Fruit fly (Drosophila melanogaster) whole organism, prepupa: ENCODE data around the gene NimC2.

Experiments
- CG10669 ChIP-seq: fragments of 200-800 bp; sonication (Bioruptor generic); optimal IDR thresholded peaks from 3 replicates; lab custom pipeline; 2018; ENCODE audit warnings: missing biosample characterization, mild to moderate bottlenecking, missing genetic modification characterization, moderate library complexity
- CG11294 ChIP-seq: fragments of 200-800 bp; sonication (Bioruptor generic); IDR thresholded peaks from 2 replicates; pipeline ENCODE4 v1.3.6; 2022; ENCODE audit warnings: missing biosample characterization, missing genetic modification characterization
- CG11902 ChIP-seq: fragments of 200-800 bp; sonication (Bioruptor generic); optimal IDR thresholded peaks from 3 replicates; lab custom pipeline; 2016; ENCODE audit warnings: missing biosample characterization, missing genetic modification characterization
- CG4318 ChIP-seq: fragments of 200-800 bp; sonication (Bioruptor generic); optimal IDR thresholded peaks from 3 replicates; lab custom pipeline; 2017; ENCODE audit warnings: missing biosample characterization, mild to moderate bottlenecking, missing genetic modification characterization
- CG6808 ChIP-seq: fragments of 200-800 bp; sonication (Bioruptor generic); optimal IDR thresholded peaks from 3 replicates; lab custom pipeline; 2017; ENCODE audit warnings: missing biosample characterization, missing genetic modification characterization, mild to moderate bottlenecking, moderate library complexity, missing genetic modification reagents
- CG6854 ChIP-seq: fragments of 200-800 bp; sonication (Bioruptor generic); optimal IDR thresholded peaks from 2 replicates; lab custom pipeline; 2017; ENCODE audit warnings: missing biosample characterization, mild to moderate bottlenecking, missing genetic modification characterization
- CG8632 ChIP-seq: fragments of 200-800 bp; sonication (Bioruptor generic); optimal IDR thresholded peaks from 3 replicates; lab custom pipeline; 2016; ENCODE audit warnings: missing biosample characterization, missing genetic modification characterization
- Eip93F ChIP-seq: fragments of 200-800 bp; sonication (Bioruptor generic); optimal IDR thresholded peaks from 2 replicates; lab custom pipeline; 2016; ENCODE audit warnings: missing biosample characterization, mild to moderate bottlenecking, missing genetic modification characterization
- Lpt ChIP-seq: fragments of 200-800 bp; sonication (Bioruptor generic); optimal IDR thresholded peaks from 3 replicates; lab custom pipeline; 2016; ENCODE audit warnings: missing biosample characterization, missing genetic modification characterization
- OdsH ChIP-seq: fragments of 200-800 bp; sonication (Bioruptor generic); optimal IDR thresholded peaks from 3 replicates; lab custom pipeline; 2016; ENCODE audit warnings: missing biosample characterization, missing genetic modification characterization
- Sox102F ChIP-seq: fragments of 200-800 bp; sonication (Bioruptor generic); optimal IDR thresholded peaks from 2 replicates; lab custom pipeline; 2016; ENCODE audit warnings: missing biosample characterization, mild to moderate bottlenecking, missing genetic modification characterization
- dac ChIP-seq: fragments of 200-800 bp; sonication (Bioruptor generic); optimal IDR thresholded peaks from 2 replicates; lab custom pipeline; 2017; ENCODE audit warnings: missing biosample characterization, mild to moderate bottlenecking, missing genetic modification characterization
- fkh ChIP-seq: fragments of 200-800 bp; sonication (Bioruptor generic); optimal IDR thresholded peaks from 3 replicates; lab custom pipeline; 2017; ENCODE audit warnings: missing biosample characterization, mild to moderate bottlenecking, missing genetic modification characterization, moderate library complexity
- lz ChIP-seq: fragments of 200-800 bp; sonication (Bioruptor generic); optimal IDR thresholded peaks from 3 replicates; lab custom pipeline; 2016; ENCODE audit warnings: missing biosample characterization, missing genetic modification characterization

DNA sequence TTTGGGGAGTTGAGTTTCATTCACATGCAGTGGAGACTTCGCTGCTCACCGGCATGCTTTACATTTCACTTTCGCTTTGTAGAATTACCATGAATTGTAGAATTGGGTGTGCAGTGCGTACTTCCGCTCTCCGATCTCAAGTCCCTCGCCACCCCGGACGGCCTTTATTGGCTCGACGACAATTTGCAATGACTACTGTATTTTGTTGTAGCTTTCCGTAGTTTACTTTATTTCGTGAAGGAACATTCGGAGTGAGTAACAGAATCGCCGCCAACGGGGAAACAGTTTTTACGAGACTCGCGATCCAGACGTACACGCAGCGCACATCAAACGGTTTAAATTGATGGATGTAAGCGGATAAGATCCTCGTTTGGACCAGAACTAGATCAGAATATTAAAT lies 22.7 kb upstream of the NimC2 start, which contains the start of gene NimA:
- TF ChIP-seq dac (GFP tag; lab: Kevin White, UChicago) (no peak), Eip93F (no peak), fkh (no peak), lz (GFP tag; lab: Kevin White, UChicago) (no peak), CG10669 (GFP tag; lab: Kevin White, UChicago) (no peak), CG6854 (GFP tag; lab: Kevin White, UChicago) (no peak), Sox102F (no peak), CG4318 (no peak), OdsH (GFP tag; lab: Kevin White, UChicago) (no peak), CG11294 (GFP tag; lab: Robert Waterston, UW) (no peak), CG8632 (no peak), Lpt (GFP tag; lab: Kevin White, UChicago) (no peak), CG11902 (no peak), CG6808 (GFP tag; lab: Kevin White, UChicago) (no peak)
